Worm (Caenorhabditis elegans): ENCODE results near the gene Y43F8B.14.

Gene Y43F8B.14

ce11 chrV:19416475-19416874 lies 39.3 kb downstream of the Y43F8B.14 start, which contains the start of the genes C25F9.4 and C25F9.9:
Gene C25F9.4 (minus strand): TSS chrV:19416575.
Gene C25F9.9 (plus strand): TSS chrV:19416611.
- no peak for TF ChIP-seq ama-1 (optimal IDR thresholded peaks at IDR 0.05)
- no peak for TF ChIP-seq tra-4 (tag; optimal IDR thresholded peaks at IDR 0.05)
- no peak for TF ChIP-seq tbx-11 (GFP tag; IDR thresholded peaks at IDR 0.05)
- no peak for TF ChIP-seq B0310.2 (tag; optimal IDR thresholded peaks at IDR 0.05)
- no peak for TF ChIP-seq hmbx-1 (tag; optimal IDR thresholded peaks at IDR 0.05)

ce11 chrV:19410663-19411062 lies 45.1 kb downstream of the Y43F8B.14 start, which contains the start of gene C25F9.5:
Gene C25F9.5 (minus strand): TSS chrV:19410857.
- no peak for TF ChIP-seq ets-7 (tag; optimal IDR thresholded peaks at IDR 0.05)
- no peak for TF ChIP-seq tra-4 (tag; optimal IDR thresholded peaks at IDR 0.05)
- TF ChIP-seq flt-1 (GFP tag; IDR thresholded peaks at IDR 0.05) = no peak
- TF ChIP-seq ceh-36 (tag; optimal IDR thresholded peaks at IDR 0.05) = no peak
- no peak for TF ChIP-seq F13C5.2 (tag; optimal IDR thresholded peaks at IDR 0.05)
- no peak for TF ChIP-seq B0310.2 (tag; optimal IDR thresholded peaks at IDR 0.05)
- no peak for TF ChIP-seq tbx-11 (GFP tag; IDR thresholded peaks at IDR 0.05)
- no peak for TF ChIP-seq sea-1 (GFP tag; conservative IDR thresholded peaks at IDR 0.05)
- no peak for TF ChIP-seq hmg-4 (GFP tag; optimal IDR thresholded peaks at IDR 0.05)
- TF ChIP-seq tbx-37 (GFP tag; conservative IDR thresholded peaks at IDR 0.05) = no peak
- TF ChIP-seq hnd-1 (tag; optimal IDR thresholded peaks at IDR 0.05) = no peak
- no peak for TF ChIP-seq ceh-13 (GFP tag; optimal IDR thresholded peaks at IDR 0.05)
- no peak for TF ChIP-seq hmbx-1 (tag; optimal IDR thresholded peaks at IDR 0.05)
- no peak for TF ChIP-seq aly-1 (tag; optimal IDR thresholded peaks at IDR 0.05)
- no peak for TF ChIP-seq pes-1 (GFP tag; IDR thresholded peaks at IDR 0.05)
- no peak for TF ChIP-seq ama-1 (optimal IDR thresholded peaks at IDR 0.05)
- no peak for TF ChIP-seq scrt-1 (GFP tag; IDR thresholded peaks at IDR 0.05)

ce11 chrV:19405276-19405815 lies 50.4 kb downstream of the Y43F8B.14 start, which contains the start of the genes C25F9.6 and C25F9.10:
Gene C25F9.6 (minus strand): TSS chrV:19405326.
Gene C25F9.10 (plus strand): TSS chrV:19405729.
- TF ChIP-seq hnd-1 (tag; optimal IDR thresholded peaks at IDR 0.05) = no peak

ce11 chrV:19403619-19404018 lies 52.2 kb downstream of the Y43F8B.14 start:
- TF ChIP-seq sea-1 (GFP tag; conservative IDR thresholded peaks at IDR 0.05) (no peak), hmg-4 (GFP tag; optimal IDR thresholded peaks at IDR 0.05) (no peak), hnd-1 (tag; optimal IDR thresholded peaks at IDR 0.05) (no peak), hmbx-1 (tag; optimal IDR thresholded peaks at IDR 0.05) (no peak), ama-1 (optimal IDR thresholded peaks at IDR 0.05) (no peak), tbx-37 (GFP tag; conservative IDR thresholded peaks at IDR 0.05) (no peak), flt-1 (GFP tag; IDR thresholded peaks at IDR 0.05) (no peak), B0310.2 (tag; optimal IDR thresholded peaks at IDR 0.05) (no peak), ceh-13 (GFP tag; optimal IDR thresholded peaks at IDR 0.05) (no peak), ets-7 (tag; optimal IDR thresholded peaks at IDR 0.05) (no peak), tra-4 (tag; optimal IDR thresholded peaks at IDR 0.05) (no peak), aly-1 (tag; optimal IDR thresholded peaks at IDR 0.05) (no peak), F13C5.2 (tag; optimal IDR thresholded peaks at IDR 0.05) (no peak), ceh-36 (tag; optimal IDR thresholded peaks at IDR 0.05) (no peak), scrt-1 (GFP tag; IDR thresholded peaks at IDR 0.05) (no peak), pes-1 (GFP tag; IDR thresholded peaks at IDR 0.05) (no peak), tbx-11 (GFP tag; IDR thresholded peaks at IDR 0.05) (no peak)

- TF ChIP-seq tbx-11 (GFP tag; IDR thresholded peaks at IDR 0.05) = no peak
- TF ChIP-seq tbx-37 (GFP tag; conservative IDR thresholded peaks at IDR 0.05) = no peak
- no peak for TF ChIP-seq tra-4 (tag; optimal IDR thresholded peaks at IDR 0.05)
- no peak for TF ChIP-seq hnd-1 (tag; optimal IDR thresholded peaks at IDR 0.05)
- no peak for TF ChIP-seq sea-1 (GFP tag; conservative IDR thresholded peaks at IDR 0.05)
- no peak for TF ChIP-seq ceh-13 (GFP tag; optimal IDR thresholded peaks at IDR 0.05)
- TF ChIP-seq flt-1 (GFP tag; IDR thresholded peaks at IDR 0.05) = no peak
- no peak for TF ChIP-seq scrt-1 (GFP tag; IDR thresholded peaks at IDR 0.05)
- no peak for TF ChIP-seq F13C5.2 (tag; optimal IDR thresholded peaks at IDR 0.05)
- no peak for TF ChIP-seq hmbx-1 (tag; optimal IDR thresholded peaks at IDR 0.05)
- TF ChIP-seq B0310.2 (tag; optimal IDR thresholded peaks at IDR 0.05) = no peak
Measured at ce11 chrV:19402855-19403254, 52.9 kb downstream of the Y43F8B.14 start, which contains the start of gene C25F9.12. Gene C25F9.12 (minus strand): TSS chrV:19402955.

Data from whole organism, early embryonic.